Worm (Caenorhabditis elegans): ENCODE results near the gene str-129.

DNA sequence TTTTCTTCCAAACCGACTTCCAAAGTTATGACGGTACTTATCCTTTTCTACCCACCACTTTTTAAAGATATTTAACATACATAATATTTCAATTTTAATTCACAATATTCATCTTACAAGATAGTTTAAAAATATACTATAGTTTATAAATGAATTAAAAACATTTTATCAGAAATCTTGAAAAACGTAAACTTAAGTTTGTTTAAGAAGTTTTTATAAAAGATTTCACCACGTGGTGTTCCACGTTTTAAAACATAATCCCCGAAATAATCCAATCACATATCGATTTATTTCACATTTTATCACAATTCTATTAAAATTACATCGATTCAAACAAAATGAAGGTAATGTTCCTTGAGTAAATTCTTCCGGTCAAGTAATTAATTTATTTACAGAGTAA lies 45.6 kb downstream of the str-129 start, which contains the start of gene ZC513.3:
- no peak for TF ChIP-seq elt-1 (tag; optimal IDR thresholded peaks at IDR 0.05; ENCODE audit: borderline replicate concordance, insufficient read depth)
- no peak for TF ChIP-seq nhr-28 (tag; optimal IDR thresholded peaks at IDR 0.05)
- TF ChIP-seq lin-13 (tag; optimal IDR thresholded peaks at IDR 0.05) = no peak
- no peak for TF ChIP-seq elt-3 (tag; optimal IDR thresholded peaks at IDR 0.05)
- no peak for TF ChIP-seq mab-5 (tag; optimal IDR thresholded peaks at IDR 0.05)
- no peak for TF ChIP-seq pha-4 (tag; optimal IDR thresholded peaks at IDR 0.05)
- no peak for TF ChIP-seq M03D4.4 (tag; optimal IDR thresholded peaks at IDR 0.05)
- TF ChIP-seq unc-62 (GFP tag; optimal IDR thresholded peaks at IDR 0.05) = no peak
- no peak for TF ChIP-seq blmp-1 (tag; optimal IDR thresholded peaks at IDR 0.05)

All from whole organism, mixed stage, embryonic.